Fruit fly (Drosophila melanogaster) whole organism, pupa: Measurements from ENCODE around the gene Bulli.

Experiments
- CG10348 ChIP-seq: fragments of 200-800 bp; sonication (Bioruptor generic); IDR thresholded peaks from 2 replicates; pipeline ENCODE4 v1.3.6; 2022; ENCODE audit warnings: missing biosample characterization, missing genetic modification characterization
- CG13204 ChIP-seq: fragments of 200-800 bp; sonication (Bioruptor generic); optimal IDR thresholded peaks from 2 replicates; lab custom pipeline; 2018; ENCODE audit warnings: missing biosample characterization, mild to moderate bottlenecking, missing genetic modification characterization, moderate library complexity
- CG15710 ChIP-seq: fragments of 200-800 bp; sonication (Bioruptor generic); optimal IDR thresholded peaks from 2 replicates; lab custom pipeline; 2018; ENCODE audit warnings: missing biosample characterization, mild to moderate bottlenecking, missing genetic modification characterization, moderate library complexity
- CG17806 ChIP-seq: fragments of 200-800 bp; sonication (Bioruptor generic); optimal IDR thresholded peaks from 2 replicates; lab custom pipeline; 2018; ENCODE audit warnings: missing biosample characterization, mild to moderate bottlenecking, missing genetic modification characterization, moderate library complexity
- CG32121 ChIP-seq: fragments of 200-800 bp; sonication (Bioruptor generic); IDR thresholded peaks from 2 replicates; pipeline ENCODE4 v1.3.6; 2022; ENCODE audit warnings: missing biosample characterization, missing genetic modification characterization
- CG34367 ChIP-seq: fragments of 200-800 bp; sonication (Bioruptor generic); optimal IDR thresholded peaks from 2 replicates; lab custom pipeline; 2018; ENCODE audit warnings: missing biosample characterization, mild to moderate bottlenecking, missing genetic modification characterization
- CG4496 ChIP-seq: fragments of 200-800 bp; sonication (Bioruptor generic); IDR thresholded peaks from 3 replicates; pipeline ENCODE4 v1.3.6; 2022; ENCODE audit warnings: missing biosample characterization, missing genetic modification characterization
- D1 ChIP-seq: fragments of 200-800 bp; sonication (Bioruptor generic); optimal IDR thresholded peaks from 2 replicates; lab custom pipeline; 2018; ENCODE audit warnings: missing biosample characterization, mild to moderate bottlenecking, missing genetic modification characterization, moderate library complexity
- EcR ChIP-seq: fragments of 200-800 bp; sonication (Bioruptor generic); optimal IDR thresholded peaks from 3 replicates; lab custom pipeline; 2019; ENCODE audit warnings: missing biosample characterization, missing genetic modification characterization, mild to moderate bottlenecking, moderate library complexity, missing genetic modification reagents
- Ets98B ChIP-seq: fragments of 200-800 bp; sonication (Bioruptor generic); IDR thresholded peaks from 2 replicates; pipeline ENCODE4 v1.3.6; 2022; ENCODE audit warnings: missing biosample characterization, missing genetic modification characterization
- Pif1A ChIP-seq: fragments of 200-800 bp; sonication (Bioruptor generic); optimal IDR thresholded peaks from 3 replicates; lab custom pipeline; 2016; ENCODE audit warnings: missing biosample characterization, missing genetic modification characterization
- Pif1B ChIP-seq: fragments of 200-800 bp; sonication (Bioruptor generic); optimal IDR thresholded peaks from 3 replicates; lab custom pipeline; 2016; ENCODE audit warnings: missing biosample characterization, missing genetic modification characterization
- fd96Ca ChIP-seq: fragments of 200-800 bp; sonication (Bioruptor generic); IDR thresholded peaks from 3 replicates; pipeline ENCODE4 v1.3.6; 2022; ENCODE audit warnings: missing biosample characterization, missing genetic modification characterization
- rn ChIP-seq: fragments of 200-800 bp; sonication (Bioruptor generic); IDR thresholded peaks from 2 replicates; pipeline ENCODE4 v1.3.6; 2022; ENCODE audit warnings: missing biosample characterization, missing genetic modification characterization

- TF ChIP-seq CG13204 (no peak), Pif1A (no peak), EcR (no peak), CG34367 (no peak), CG10348 (GFP tag; lab: Robert Waterston, UW) (no peak), CG15710 (no peak), fd96Ca (GFP tag; lab: Robert Waterston, UW) (no peak), CG32121 (GFP tag; lab: Robert Waterston, UW) (no peak), rn (GFP tag; lab: Robert Waterston, UW) (no peak), CG4496 (no peak), Ets98B (no peak), D1 (tag; lab: Kevin White, UChicago) (no peak), CG17806 (no peak), Pif1B (GFP tag; lab: Kevin White, UChicago) (no peak)
Observed at dm6 chr3L:6449159-6449664, 39.3 kb upstream of the Bulli start.
